Worm (Caenorhabditis elegans) whole organism, L4/young adult: Measurements from ENCODE around the gene T11F9.1.

Experiments
- W03F9.2 ChIP-seq: fragments of 150-350 bp; optimal IDR thresholded peaks from 2 replicates; lab custom pipeline; 2014; ENCODE audit warnings: missing biosample characterization, missing genetic modification characterization
- dao-5 ChIP-seq: sonication (generic microtip); optimal IDR thresholded peaks from 2 replicates; lab custom pipeline; 2016; ENCODE audit warnings: missing genotype, missing genetic modification characterization, moderate library complexity, missing compliant biosample characterization
- him-1 ChIP-seq: sonication (generic microtip); optimal IDR thresholded peaks from 2 replicates; lab custom pipeline; 2016; ENCODE audit warnings: missing genotype, missing genetic modification reagents, missing genetic modification characterization, missing compliant biosample characterization

ce11 chrV:11438464-11438863 is 20.9 kb upstream of the T11F9.1 start, which contains the start of gene dmsr-1:
- TF ChIP-seq him-1 (no peak), W03F9.2 (tag; lab: Kevin White, UChicago) (no peak), dao-5 (tag; lab: Kevin White, UChicago) (no peak)
